Worm (Caenorhabditis elegans) whole organism, L1 larva: ENCODE measurements around the gene col-168.

Experiments used
- C04F5.9 ChIP-seq: sonication (generic microtip); optimal IDR thresholded peaks from 2 replicates; lab custom pipeline; 2016; ENCODE audit warnings: missing genetic modification characterization, missing compliant biosample characterization
- alr-1 ChIP-seq: fragments of 200-800 bp; sonication (Bioruptor generic); optimal IDR thresholded peaks from 2 replicates; lab custom pipeline; 2018; ENCODE audit warnings: borderline replicate concordance, mild to moderate bottlenecking, missing genetic modification characterization, missing compliant biosample characterization
- aly-2 ChIP-seq: fragments of 150-350 bp; optimal IDR thresholded peaks from 2 replicates; lab custom pipeline; 2014; ENCODE audit warnings: missing biosample characterization, missing genetic modification characterization
- ceh-8 ChIP-seq: fragments of 200-800 bp; sonication (Bioruptor generic); optimal IDR thresholded peaks from 2 replicates; lab custom pipeline; 2018; ENCODE audit warnings: mild to moderate bottlenecking, missing genetic modification characterization, moderate library complexity, missing compliant biosample characterization
- ceh-82 ChIP-seq, 3 experiments: fragments of 150-350 bp in 1 of 3; sonication (generic microtip) in 2 of 3; optimal IDR thresholded peaks; 2 replicates each; lab custom pipeline; 2014 to 2017; ENCODE audit warnings: missing biosample characterization in 3 of 3, missing genetic modification characterization in 3 of 3
- ceh-88 ChIP-seq: fragments of 200-800 bp; sonication (Bioruptor generic); IDR thresholded peaks from 2 replicates; pipeline ENCODE4 v1.3.6; 2022; ENCODE audit warnings: missing genetic modification characterization, missing compliant biosample characterization
- ceh-90 ChIP-seq: sonication (generic microtip); optimal IDR thresholded peaks from 2 replicates; lab custom pipeline; 2016; ENCODE audit warnings: missing genetic modification characterization, missing compliant biosample characterization
- ces-1 ChIP-seq: fragments of 150-350 bp; optimal IDR thresholded peaks from 2 replicates; lab custom pipeline; 2014; ENCODE audit warnings: missing biosample characterization, missing genetic modification reagents, missing genetic modification characterization
- efl-1 ChIP-seq, 4 experiments: fragments of 150-350 bp; optimal IDR thresholded peaks in 3 of 4; peaks in 1 of 4; 1 replicate in 1 of 4; 2 replicates in 3 of 4; lab custom pipeline; 2014; ENCODE audit warnings: missing biosample characterization in 2 of 4, missing genetic modification characterization in 2 of 4, missing genetic modification reagents in 2 of 4
- efl-3 ChIP-seq: fragments of 200-800 bp; sonication (Bioruptor generic); optimal IDR thresholded peaks from 2 replicates; lab custom pipeline; 2018; ENCODE audit warnings: mild to moderate bottlenecking, missing genetic modification characterization, missing compliant biosample characterization
- egl-27 ChIP-seq, 2 experiments: fragments of 150-350 bp in 1 of 2; sonication (generic microtip); optimal IDR thresholded peaks; 3 replicates each; lab custom pipeline; 2017 to 2018; ENCODE audit warnings: missing biosample characterization in 2 of 2, missing genetic modification characterization in 2 of 2, missing genetic modification reagents in 2 of 2
- elt-2 ChIP-seq: sonication (generic microtip); optimal IDR thresholded peaks from 2 replicates; lab custom pipeline; 2016; ENCODE audit warnings: missing genetic modification characterization, mild to moderate bottlenecking, inconsistent platforms, missing compliant biosample characterization, missing genetic modification reagents
- fkh-4 ChIP-seq: sonication (generic microtip); optimal IDR thresholded peaks from 2 replicates; lab custom pipeline; 2016; ENCODE audit warnings: missing compliant biosample characterization, missing genetic modification characterization, borderline replicate concordance
- fkh-8 ChIP-seq: sonication (generic microtip); optimal IDR thresholded peaks from 2 replicates; lab custom pipeline; 2016; ENCODE audit warnings: mild to moderate bottlenecking, missing genetic modification characterization, missing compliant biosample characterization
- grh-1 ChIP-seq: fragments of 200-800 bp; sonication (Bioruptor generic); IDR thresholded peaks from 2 replicates; pipeline ENCODE4 v1.3.6; 2022; ENCODE audit warnings: missing genetic modification reagents, missing genetic modification characterization, missing compliant biosample characterization
- lin-14 ChIP-seq: fragments of 200-800 bp; sonication (Bioruptor generic); optimal IDR thresholded peaks from 2 replicates; lab custom pipeline; 2018; ENCODE audit warnings: mild to moderate bottlenecking, missing genetic modification characterization, moderate library complexity, missing compliant biosample characterization
- lin-39 ChIP-seq: fragments of 150-350 bp; optimal IDR thresholded peaks from 2 replicates; lab custom pipeline; 2014; ENCODE audit warnings: missing biosample characterization, missing genetic modification reagents, missing genetic modification characterization
- lir-3 ChIP-seq: sonication (generic microtip); optimal IDR thresholded peaks from 2 replicates; lab custom pipeline; 2016; ENCODE audit warnings: mild to moderate bottlenecking, missing genetic modification characterization, moderate library complexity, missing compliant biosample characterization; ENCODE audit not compliant: poor library complexity
- nhr-20 ChIP-seq: sonication (generic microtip); optimal IDR thresholded peaks from 2 replicates; lab custom pipeline; 2016; ENCODE audit warnings: mild to moderate bottlenecking, missing genetic modification characterization, missing compliant biosample characterization
- nhr-28 ChIP-seq: fragments of 150-350 bp; optimal IDR thresholded peaks from 2 replicates; lab custom pipeline; 2014; ENCODE audit warnings: missing biosample characterization, missing genetic modification characterization
- nhr-71 ChIP-seq: sonication (generic microtip); optimal IDR thresholded peaks from 2 replicates; lab custom pipeline; 2016; ENCODE audit warnings: mild to moderate bottlenecking, missing genetic modification characterization, moderate library complexity, missing compliant biosample characterization
- sox-4 ChIP-seq: sonication (generic microtip); optimal IDR thresholded peaks from 2 replicates; lab custom pipeline; 2016; ENCODE audit warnings: missing genetic modification characterization, missing compliant biosample characterization
- sptf-1 ChIP-seq: fragments of 150-350 bp; optimal IDR thresholded peaks from 2 replicates; lab custom pipeline; 2014; ENCODE audit warnings: missing biosample characterization, missing genetic modification characterization
- tlp-1 ChIP-seq: fragments of 150-350 bp; optimal IDR thresholded peaks from 2 replicates; lab custom pipeline; 2014; ENCODE audit warnings: missing biosample characterization, missing genetic modification characterization
- unc-98 ChIP-seq: fragments of 200-800 bp; sonication (Bioruptor generic); IDR thresholded peaks from 2 replicates; pipeline ENCODE4 v1.3.6; 2022; ENCODE audit warnings: missing genetic modification characterization, missing compliant biosample characterization

col-168 gene

DNA sequence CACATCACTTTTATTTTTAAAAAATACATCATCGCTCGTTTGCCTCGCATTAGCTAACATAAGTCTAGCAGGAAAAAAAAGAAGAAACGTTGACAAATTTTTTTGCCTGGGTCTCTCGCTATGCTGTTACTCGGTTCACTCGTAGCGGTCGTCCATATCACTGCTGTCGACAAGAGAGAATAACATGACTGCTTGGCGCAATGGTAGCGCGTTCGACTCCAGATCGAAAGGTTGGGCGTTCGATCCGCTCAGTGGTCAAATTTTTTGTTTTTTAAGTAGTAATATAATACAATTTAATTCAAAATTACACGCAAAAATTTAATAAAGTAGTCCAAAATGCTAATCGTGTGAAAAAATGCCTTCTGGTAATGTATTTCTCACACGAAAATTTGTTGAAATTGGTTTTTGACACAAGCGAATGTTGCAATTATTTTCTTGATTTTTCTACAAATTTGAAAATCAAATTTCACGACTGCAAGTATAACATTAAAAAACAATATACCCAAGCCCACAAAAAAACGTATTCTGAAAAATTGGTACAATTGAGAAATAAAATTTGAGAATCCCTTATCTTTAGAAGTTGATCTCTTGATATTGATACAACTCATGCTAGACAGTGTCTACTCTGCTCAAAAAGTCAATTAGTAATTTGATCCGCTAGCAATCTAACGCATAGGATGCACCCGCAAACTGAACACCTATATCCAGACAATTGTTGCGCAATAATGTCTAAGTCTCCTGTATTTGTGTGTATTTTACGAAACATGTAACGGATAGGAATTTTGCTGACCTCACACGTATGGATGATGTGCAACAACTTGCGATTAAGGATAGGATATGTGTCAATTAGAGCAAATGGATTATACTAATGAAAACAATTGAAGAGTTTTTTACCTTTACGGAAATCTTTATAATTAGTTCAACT lies 45.3 kb downstream of the col-168 start (continued):
- TF ChIP-seq alr-1 (tag; lab: Kevin White, UChicago) (no peak), fkh-8 (tag; lab: Kevin White, UChicago) (peak; percentile 29), ces-1 (GFP tag; lab: Kevin White, UChicago) (no peak), aly-2 (no peak), lir-3 (tag; lab: Kevin White, UChicago) (peak; percentile 46), tlp-1 (tag; lab: Kevin White, UChicago) (no peak), nhr-71 (peak; percentile 73), C04F5.9 (tag; lab: Kevin White, UChicago) (no peak), nhr-20 (peak; percentile 69), ceh-8 (no peak)

DNA sequence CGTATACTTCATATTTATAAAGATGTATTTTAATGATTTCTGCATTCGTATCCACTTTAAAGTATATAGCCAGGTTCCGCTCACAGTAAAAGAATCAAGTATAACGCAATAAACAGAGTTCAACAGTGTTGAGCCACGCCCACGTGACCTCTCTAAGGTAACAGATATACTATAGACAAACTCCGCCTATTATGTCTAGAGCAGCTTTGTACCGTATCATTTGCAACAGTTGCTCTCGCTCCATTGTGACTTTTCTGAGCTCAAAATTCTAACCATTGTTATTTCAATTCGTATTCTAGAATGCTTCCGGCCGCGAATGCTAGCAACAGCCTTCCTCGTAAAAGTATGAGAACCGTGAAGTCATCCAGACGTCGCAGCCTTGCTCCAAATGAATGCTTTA lies 47.2 kb downstream of the col-168 start, which contains the start of gene C03B1.17:
Gene C03B1.17 (plus strand): TSS at position 301 of the 400 bp plus-strand sequence.
- TF ChIP-seq nhr-28: no peak
- TF ChIP-seq egl-27 (tag; optimal IDR thresholded peaks at IDR 0.05; lab: Kevin White, UChicago): no peak
- no peak for TF ChIP-seq lin-39 (tag; lab: Kevin White, UChicago)
- no peak for TF ChIP-seq lin-14
- TF ChIP-seq sox-4: no peak
- TF ChIP-seq elt-2 (tag; lab: Kevin White, UChicago): no peak
- no peak for TF ChIP-seq fkh-4 (tag; lab: Kevin White, UChicago)
- TF ChIP-seq sptf-1 (tag; lab: Kevin White, UChicago): no peak
- no peak for TF ChIP-seq ceh-90 (tag; lab: Kevin White, UChicago)
- no peak for TF ChIP-seq ceh-88 (GFP tag; lab: Robert Waterston, UW)
- no peak for TF ChIP-seq efl-3 (GFP tag; lab: Kevin White, UChicago)
- TF ChIP-seq ceh-82 (tag; optimal IDR thresholded peaks at IDR 0.05; lab: Kevin White, UChicago): no peak
- TF ChIP-seq unc-98 (GFP tag; lab: Robert Waterston, UW): no peak

DNA sequence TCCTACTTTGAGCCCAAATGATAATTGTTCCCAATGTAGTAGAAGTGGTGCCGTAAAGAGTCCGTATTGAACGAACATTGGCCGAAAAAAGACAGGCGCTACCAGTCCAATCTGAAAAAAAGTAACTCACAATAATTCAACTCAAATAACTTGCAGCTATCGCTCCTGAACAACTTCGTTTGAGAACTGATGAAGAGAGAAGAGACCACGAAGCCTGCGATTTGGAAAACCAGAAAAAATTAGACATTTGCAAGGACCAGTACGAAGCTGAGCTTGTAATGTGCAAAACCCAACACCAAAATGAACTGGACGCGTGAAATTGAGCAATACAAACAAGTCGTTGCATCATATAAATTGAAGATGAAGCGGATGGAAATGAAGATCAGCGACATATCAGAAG lies 48.3 kb downstream of the col-168 start, which contains the start of gene C03B1.1:
Gene C03B1.1 (plus strand): TSS at position 301 of the 400 bp plus-strand sequence.
- TF ChIP-seq efl-1 (optimal IDR thresholded peaks at IDR 0.05; lab: Kevin White, UChicago) (no peak), efl-1 (GFP tag; optimal IDR thresholded peaks at IDR 0.05 in 1 of 2; lab: Kevin White, UChicago) (peak in 1 of 2 experiments; percentile 42), grh-1 (GFP tag; lab: Robert Waterston, UW) (no peak)
